Fruit fly (Drosophila melanogaster) whole organism, embryonic: ENCODE measurements around the gene amrt.

Experiments
- CG12299 ChIP-seq: fragments of 200-800 bp; sonication (Bioruptor generic); optimal IDR thresholded peaks from 2 replicates; lab custom pipeline; 2018; ENCODE audit warnings: missing biosample characterization, mild to moderate bottlenecking, missing genetic modification characterization
- CG1832 ChIP-seq: fragments of 200-800 bp; sonication (Bioruptor generic); optimal IDR thresholded peaks from 2 replicates; lab custom pipeline; 2017; ENCODE audit warnings: missing biosample characterization, mild to moderate bottlenecking, missing genetic modification characterization, inconsistent platforms
- CG18764 ChIP-seq: fragments of 200-800 bp; sonication (Bioruptor generic); optimal IDR thresholded peaks from 3 replicates; lab custom pipeline; 2016; ENCODE audit warnings: missing biosample characterization, missing genetic modification characterization
- Doc3 ChIP-seq: fragments of 200-800 bp; sonication (Bioruptor generic); IDR thresholded peaks from 3 replicates; pipeline ENCODE4 v1.3.6; 2022; ENCODE audit warnings: missing biosample characterization, missing genetic modification characterization; ENCODE audit not compliant: partially characterized antibody
- ERR ChIP-seq: fragments of 200-800 bp; sonication (Bioruptor generic); optimal IDR thresholded peaks from 2 replicates; lab custom pipeline; 2016; ENCODE audit warnings: missing biosample characterization, missing genetic modification characterization
- Lim3 ChIP-seq: fragments of 200-800 bp; sonication (Bioruptor generic); IDR thresholded peaks from 2 replicates; pipeline ENCODE4 v1.3.6; 2022; ENCODE audit warnings: missing biosample characterization, missing genetic modification characterization
- NC2α ChIP-seq: fragments of 200-800 bp; sonication (Bioruptor generic); optimal IDR thresholded peaks from 2 replicates; lab custom pipeline; 2016; ENCODE audit warnings: missing biosample characterization, missing genetic modification characterization
- NK7.1 ChIP-seq: fragments of 200-800 bp; sonication (Bioruptor generic); optimal IDR thresholded peaks from 3 replicates; lab custom pipeline; 2016; ENCODE audit warnings: missing biosample characterization, missing genetic modification characterization
- bsh ChIP-seq, 2 experiments: fragments of 200-800 bp; sonication (Bioruptor generic); optimal IDR thresholded peaks; 2 replicates each; lab custom pipeline; 2017 to 2018; ENCODE audit warnings: mild to moderate bottlenecking in 2 of 2, missing biosample characterization in 2 of 2, missing genetic modification characterization in 2 of 2, moderate library complexity in 1 of 2
- eve ChIP-seq, 2 experiments: fragments of >200 bp; optimal IDR thresholded peaks; 2 replicates each; lab custom pipeline; 2017; ENCODE audit warnings: missing biosample characterization in 2 of 2, missing genetic modification characterization in 2 of 2
- pita ChIP-seq: fragments of 200-800 bp; sonication (Bioruptor generic); optimal IDR thresholded peaks from 2 replicates; lab custom pipeline; 2017; ENCODE audit warnings: missing biosample characterization, mild to moderate bottlenecking, missing genetic modification characterization
- ranshi ChIP-seq: fragments of 200-800 bp; sonication (Bioruptor generic); IDR thresholded peaks from 2 replicates; pipeline ENCODE4 v1.3.6; 2022; ENCODE audit warnings: missing biosample characterization, missing genetic modification characterization
- sr ChIP-seq: fragments of 200-800 bp; sonication (Bioruptor generic); IDR thresholded peaks from 3 replicates; pipeline ENCODE4 v1.3.6; 2022; ENCODE audit warnings: missing biosample characterization, missing genetic modification characterization

dm6 chrX:13765217-13765616 is 17.0 kb upstream of the amrt start:
- TF ChIP-seq CG18764 (GFP tag; lab: Kevin White, UChicago) (no peak), NK7.1 (GFP tag; lab: Kevin White, UChicago) (no peak), sr (GFP tag; lab: Robert Waterston, UW) (no peak), pita (GFP tag; lab: Kevin White, UChicago) (no peak), ranshi (GFP tag; lab: Robert Waterston, UW) (no peak), CG12299 (tag; lab: Kevin White, UChicago) (no peak), Doc3 (GFP tag; lab: Robert Waterston, UW) (no peak), eve (GFP tag; optimal IDR thresholded peaks at IDR 0.05; lab: Kevin White, UChicago) (no peak), NC2α (GFP tag; lab: Kevin White, UChicago) (no peak), CG1832 (GFP tag; lab: Kevin White, UChicago) (no peak), bsh (GFP tag; optimal IDR thresholded peaks at IDR 0.05; lab: Kevin White, UChicago) (no peak), ERR (no peak), Lim3 (GFP tag; lab: Robert Waterston, UW) (no peak)
